Fruit fly (Drosophila melanogaster) whole organism, prepupa: Measurements from ENCODE around the gene Gnpat.

Experiments
- CG10631 ChIP-seq: fragments of 200-800 bp; sonication (Bioruptor generic); optimal IDR thresholded peaks from 2 replicates; lab custom pipeline; 2016; ENCODE audit warnings: missing biosample characterization, missing genetic modification characterization
- CG10669 ChIP-seq: fragments of 200-800 bp; sonication (Bioruptor generic); optimal IDR thresholded peaks from 3 replicates; lab custom pipeline; 2018; ENCODE audit warnings: missing biosample characterization, mild to moderate bottlenecking, missing genetic modification characterization, moderate library complexity
- CG11294 ChIP-seq: fragments of 200-800 bp; sonication (Bioruptor generic); IDR thresholded peaks from 2 replicates; pipeline ENCODE4 v1.3.6; 2022; ENCODE audit warnings: missing biosample characterization, missing genetic modification characterization
- CG11762 ChIP-seq: fragments of 200-800 bp; sonication (Bioruptor generic); optimal IDR thresholded peaks from 3 replicates; lab custom pipeline; 2016; ENCODE audit warnings: missing biosample characterization, missing genetic modification characterization; ENCODE audit not compliant: insufficient read depth
- CG11902 ChIP-seq: fragments of 200-800 bp; sonication (Bioruptor generic); optimal IDR thresholded peaks from 3 replicates; lab custom pipeline; 2016; ENCODE audit warnings: missing biosample characterization, missing genetic modification characterization
- CG15336 ChIP-seq: fragments of 200-800 bp; sonication (Bioruptor generic); IDR thresholded peaks from 2 replicates; pipeline ENCODE4 v1.3.6; 2022; ENCODE audit warnings: missing biosample characterization, missing genetic modification characterization
- CG1621 ChIP-seq: fragments of 200-800 bp; sonication (Bioruptor generic); optimal IDR thresholded peaks from 3 replicates; lab custom pipeline; 2018; ENCODE audit warnings: missing biosample characterization, mild to moderate bottlenecking, missing genetic modification characterization
- CG16779 ChIP-seq: fragments of 200-800 bp; sonication (Bioruptor generic); optimal IDR thresholded peaks from 3 replicates; lab custom pipeline; 2017; ENCODE audit warnings: missing biosample characterization, mild to moderate bottlenecking, missing genetic modification characterization
- CG31627 ChIP-seq: fragments of 200-800 bp; sonication (Bioruptor generic); optimal IDR thresholded peaks from 3 replicates; lab custom pipeline; 2016; ENCODE audit warnings: missing biosample characterization, missing genetic modification characterization
- CG32006 ChIP-seq: fragments of 200-800 bp; sonication (Bioruptor generic); optimal IDR thresholded peaks from 3 replicates; lab custom pipeline; 2017; ENCODE audit warnings: missing biosample characterization, mild to moderate bottlenecking, missing genetic modification characterization
- CG34406 ChIP-seq: fragments of 200-800 bp; sonication (Bioruptor generic); optimal IDR thresholded peaks from 3 replicates; lab custom pipeline; 2016; ENCODE audit warnings: missing biosample characterization, missing genetic modification characterization
- CG3919 ChIP-seq: fragments of 200-800 bp; sonication (Bioruptor generic); optimal IDR thresholded peaks from 3 replicates; lab custom pipeline; 2016; ENCODE audit warnings: missing biosample characterization, missing genetic modification characterization
- CG4318 ChIP-seq: fragments of 200-800 bp; sonication (Bioruptor generic); optimal IDR thresholded peaks from 3 replicates; lab custom pipeline; 2017; ENCODE audit warnings: missing biosample characterization, mild to moderate bottlenecking, missing genetic modification characterization
- CG6163 ChIP-seq: fragments of 200-800 bp; sonication (Bioruptor generic); IDR thresholded peaks from 3 replicates; pipeline ENCODE4 v1.3.6; 2022; ENCODE audit warnings: missing biosample characterization, missing genetic modification characterization
- CG6792 ChIP-seq: fragments of 200-800 bp; sonication (Bioruptor generic); optimal IDR thresholded peaks from 3 replicates; lab custom pipeline; 2016; ENCODE audit warnings: missing biosample characterization, missing genetic modification characterization
- CG6808 ChIP-seq: fragments of 200-800 bp; sonication (Bioruptor generic); optimal IDR thresholded peaks from 3 replicates; lab custom pipeline; 2017; ENCODE audit warnings: missing biosample characterization, missing genetic modification characterization, mild to moderate bottlenecking, moderate library complexity, missing genetic modification reagents
- CG6854 ChIP-seq: fragments of 200-800 bp; sonication (Bioruptor generic); optimal IDR thresholded peaks from 2 replicates; lab custom pipeline; 2017; ENCODE audit warnings: missing biosample characterization, mild to moderate bottlenecking, missing genetic modification characterization
- CG7368 ChIP-seq: fragments of 200-800 bp; sonication (Bioruptor generic); optimal IDR thresholded peaks from 3 replicates; lab custom pipeline; 2016; ENCODE audit warnings: missing biosample characterization, missing genetic modification characterization
- CG8119 ChIP-seq: fragments of 200-800 bp; sonication (Bioruptor generic); IDR thresholded peaks from 3 replicates; pipeline ENCODE4 v1.3.6; 2022; ENCODE audit warnings: missing biosample characterization, missing genetic modification characterization
- CG8319 ChIP-seq: fragments of 200-800 bp; sonication (Bioruptor generic); optimal IDR thresholded peaks from 3 replicates; lab custom pipeline; 2016; ENCODE audit warnings: missing biosample characterization, missing genetic modification characterization
- CG8632 ChIP-seq: fragments of 200-800 bp; sonication (Bioruptor generic); optimal IDR thresholded peaks from 3 replicates; lab custom pipeline; 2016; ENCODE audit warnings: missing biosample characterization, missing genetic modification characterization
- Eip75B ChIP-seq: fragments of 200-800 bp; sonication (Bioruptor generic); optimal IDR thresholded peaks from 3 replicates; lab custom pipeline; 2016; ENCODE audit warnings: missing biosample characterization, missing genetic modification characterization
- Eip78C ChIP-seq: fragments of 200-800 bp; sonication (Bioruptor generic); peaks from one replicate; lab custom pipeline; 2016; ENCODE audit warnings: missing biosample characterization, missing genetic modification characterization
- Ets21C ChIP-seq: fragments of 200-800 bp; sonication (Bioruptor generic); optimal IDR thresholded peaks from 3 replicates; lab custom pipeline; 2016; ENCODE audit warnings: missing biosample characterization, missing genetic modification characterization
- Ets96B ChIP-seq: fragments of 200-800 bp; optimal IDR thresholded peaks from 2 replicates; lab custom pipeline; 2019; ENCODE audit warnings: missing biosample characterization, mild to moderate bottlenecking, missing genetic modification characterization, moderate library complexity
- Gug ChIP-seq: fragments of 200-800 bp; sonication (Bioruptor generic); IDR thresholded peaks from 2 replicates; pipeline ENCODE4 v1.3.6; 2022; ENCODE audit warnings: missing biosample characterization, missing genetic modification characterization
- Hr38 ChIP-seq: sonication (Bioruptor generic); optimal IDR thresholded peaks from 2 replicates; lab custom pipeline; 2016; ENCODE audit warnings: missing biosample characterization, missing genetic modification characterization
- Hr39 ChIP-seq: fragments of 200-800 bp; sonication (Bioruptor generic); optimal IDR thresholded peaks from 2 replicates; lab custom pipeline; 2016; ENCODE audit warnings: missing biosample characterization, missing genetic modification characterization
- Hr4 ChIP-seq: fragments of 200-800 bp; sonication (Bioruptor generic); optimal IDR thresholded peaks from 3 replicates; lab custom pipeline; 2016; ENCODE audit warnings: missing biosample characterization, missing genetic modification characterization
- Lpt ChIP-seq: fragments of 200-800 bp; sonication (Bioruptor generic); optimal IDR thresholded peaks from 3 replicates; lab custom pipeline; 2016; ENCODE audit warnings: missing biosample characterization, missing genetic modification characterization
- Met ChIP-seq: fragments of 200-800 bp; sonication (Bioruptor generic); optimal IDR thresholded peaks from 3 replicates; lab custom pipeline; 2016; ENCODE audit warnings: missing biosample characterization, missing genetic modification characterization
- OdsH ChIP-seq: fragments of 200-800 bp; sonication (Bioruptor generic); optimal IDR thresholded peaks from 3 replicates; lab custom pipeline; 2016; ENCODE audit warnings: missing biosample characterization, missing genetic modification characterization
- Smox ChIP-seq: fragments of 200-800 bp; sonication (Bioruptor generic); optimal IDR thresholded peaks from 3 replicates; lab custom pipeline; 2016; ENCODE audit warnings: missing biosample characterization, missing genetic modification characterization
- Sox102F ChIP-seq: fragments of 200-800 bp; sonication (Bioruptor generic); optimal IDR thresholded peaks from 2 replicates; lab custom pipeline; 2016; ENCODE audit warnings: missing biosample characterization, mild to moderate bottlenecking, missing genetic modification characterization
- Sox14 ChIP-seq: fragments of 200-800 bp; sonication (Bioruptor generic); optimal IDR thresholded peaks from 3 replicates; lab custom pipeline; 2016; ENCODE audit warnings: missing biosample characterization, missing genetic modification characterization
- Sox15 ChIP-seq: fragments of 200-800 bp; sonication (Bioruptor generic); optimal IDR thresholded peaks from 3 replicates; lab custom pipeline; 2016; ENCODE audit warnings: missing biosample characterization, missing genetic modification characterization
- achi ChIP-seq: fragments of 200-800 bp; sonication (Bioruptor generic); optimal IDR thresholded peaks from 3 replicates; lab custom pipeline; 2016; ENCODE audit warnings: missing biosample characterization, missing genetic modification characterization
- acj6 ChIP-seq: fragments of 200-800 bp; sonication (Bioruptor generic); optimal IDR thresholded peaks from 3 replicates; lab custom pipeline; 2016; ENCODE audit warnings: missing biosample characterization, missing genetic modification characterization
- dac ChIP-seq: fragments of 200-800 bp; sonication (Bioruptor generic); optimal IDR thresholded peaks from 2 replicates; lab custom pipeline; 2017; ENCODE audit warnings: missing biosample characterization, mild to moderate bottlenecking, missing genetic modification characterization
- dsx ChIP-seq: fragments of 200-800 bp; optimal IDR thresholded peaks from 3 replicates; lab custom pipeline; 2019; ENCODE audit warnings: missing biosample characterization, mild to moderate bottlenecking, missing genetic modification characterization, moderate library complexity; ENCODE audit not compliant: poor library complexity, severe bottlenecking
- eg ChIP-seq: fragments of 200-800 bp; sonication (Bioruptor generic); IDR thresholded peaks from 3 replicates; pipeline ENCODE4 v1.3.6; 2022; ENCODE audit warnings: missing biosample characterization, missing genetic modification characterization
- fd59A ChIP-seq: fragments of 200-800 bp; sonication (Bioruptor generic); optimal IDR thresholded peaks from 2 replicates; lab custom pipeline; 2017; ENCODE audit warnings: missing biosample characterization, mild to moderate bottlenecking, missing genetic modification characterization, missing genetic modification reagents
- fd85E ChIP-seq: fragments of 200-800 bp; sonication (Bioruptor generic); optimal IDR thresholded peaks from 3 replicates; lab custom pipeline; 2016; ENCODE audit warnings: missing biosample characterization, missing genetic modification characterization
- fkh ChIP-seq: fragments of 200-800 bp; sonication (Bioruptor generic); optimal IDR thresholded peaks from 3 replicates; lab custom pipeline; 2017; ENCODE audit warnings: missing biosample characterization, mild to moderate bottlenecking, missing genetic modification characterization, moderate library complexity
- net ChIP-seq: fragments of 200-800 bp; sonication (Bioruptor generic); optimal IDR thresholded peaks from 3 replicates; lab custom pipeline; 2016; ENCODE audit warnings: missing biosample characterization, missing genetic modification characterization
- pdm3 ChIP-seq: fragments of 200-800 bp; sonication (Bioruptor generic); optimal IDR thresholded peaks from 3 replicates; lab custom pipeline; 2016; ENCODE audit warnings: missing biosample characterization, missing genetic modification characterization
- spab ChIP-seq: fragments of 200-800 bp; sonication (Bioruptor generic); optimal IDR thresholded peaks from 2 replicates; lab custom pipeline; 2017; ENCODE audit warnings: missing biosample characterization, mild to moderate bottlenecking, missing genetic modification characterization, missing genetic modification reagents
- ss ChIP-seq, 2 experiments: fragments of 200-800 bp; sonication (Bioruptor generic); optimal IDR thresholded peaks; 2 replicates in 1 of 2; 3 replicates in 1 of 2; lab custom pipeline; 2017 to 2018; ENCODE audit warnings: mild to moderate bottlenecking in 2 of 2, missing biosample characterization in 2 of 2, missing genetic modification characterization in 2 of 2, moderate library complexity in 1 of 2
- topi ChIP-seq: fragments of 200-800 bp; sonication (Bioruptor generic); optimal IDR thresholded peaks from 3 replicates; lab custom pipeline; 2016; ENCODE audit warnings: missing biosample characterization, missing genetic modification characterization
- vri ChIP-seq: fragments of 200-800 bp; sonication (Bioruptor generic); optimal IDR thresholded peaks from 3 replicates; lab custom pipeline; 2016; ENCODE audit warnings: missing biosample characterization, mild to moderate bottlenecking, missing genetic modification characterization

Gnpat gene

dm6 chr3R:25445546-25446400, 45.0 kb downstream of the Gnpat start:
- peak; percentile 87 for TF ChIP-seq dsx (GFP tag; lab: Kevin White, UChicago)
- peak; percentile 91 for TF ChIP-seq pdm3
- peak; percentile 95 for TF ChIP-seq CG15336 (GFP tag; lab: Robert Waterston, UW)
- peak; percentile 91 for TF ChIP-seq OdsH (GFP tag; lab: Kevin White, UChicago)
- peak; percentile 90 for TF ChIP-seq dac (GFP tag; lab: Kevin White, UChicago)
- peak; percentile 98 for TF ChIP-seq Eip78C
- TF ChIP-seq Sox15 (GFP tag; lab: Kevin White, UChicago), result peak; percentile 82
- TF ChIP-seq ss (GFP tag; optimal IDR thresholded peaks at IDR 0.05; lab: Kevin White, UChicago), result peak; percentile 71 to 82
- no peak for TF ChIP-seq Hr38 (GFP tag; lab: Kevin White, UChicago)
- peak; percentile 82 for TF ChIP-seq CG31627
- TF ChIP-seq CG6854 (GFP tag; lab: Kevin White, UChicago), result peak; percentile 63
- peak; percentile 81 for TF ChIP-seq Met (GFP tag; lab: Kevin White, UChicago)
- peak; percentile 88 for TF ChIP-seq net (GFP tag; lab: Kevin White, UChicago)
- peak; percentile 88 for TF ChIP-seq CG1621 (tag; lab: Kevin White, UChicago)
- TF ChIP-seq CG8319 (GFP tag; lab: Kevin White, UChicago), result peak; percentile 76
- TF ChIP-seq Sox14 (GFP tag; lab: Kevin White, UChicago), result peak; percentile 89
- TF ChIP-seq CG11902 (GFP tag; lab: Kevin White, UChicago), result peak; percentile 81
- TF ChIP-seq Sox102F (GFP tag; lab: Kevin White, UChicago), result peak; percentile 77
- TF ChIP-seq fkh (GFP tag; lab: Kevin White, UChicago), result no peak
- TF ChIP-seq eg (GFP tag; lab: Robert Waterston, UW), result peak; percentile 91
- peak; percentile 90 for TF ChIP-seq achi (GFP tag; lab: Kevin White, UChicago)
- TF ChIP-seq Lpt (GFP tag; lab: Kevin White, UChicago), result peak; percentile 91
- peak; percentile 93 for TF ChIP-seq CG8119 (GFP tag; lab: Robert Waterston, UW)
- TF ChIP-seq CG4318 (GFP tag; lab: Kevin White, UChicago), result peak; percentile 92
- TF ChIP-seq spab (GFP tag; lab: Kevin White, UChicago), result peak; percentile 86
- TF ChIP-seq CG7368 (GFP tag; lab: Kevin White, UChicago), result peak; percentile 65
- peak; percentile 91 for TF ChIP-seq CG6163 (GFP tag; lab: Robert Waterston, UW)
- peak; percentile 90 for TF ChIP-seq CG10669
- TF ChIP-seq CG3919, result peak; percentile 91
- TF ChIP-seq Smox (GFP tag; lab: Kevin White, UChicago), result peak; percentile 67
- peak; percentile 83 for TF ChIP-seq fd59A (GFP tag; lab: Kevin White, UChicago)
- peak; percentile 81 for TF ChIP-seq CG34406 (GFP tag; lab: Kevin White, UChicago)
- peak; percentile 90 for TF ChIP-seq CG11762 (GFP tag; lab: Kevin White, UChicago)
- TF ChIP-seq acj6 (GFP tag; lab: Kevin White, UChicago), result peak; percentile 89
- peak; percentile 82 for TF ChIP-seq CG8632 (GFP tag; lab: Kevin White, UChicago)
- TF ChIP-seq CG6792, result peak; percentile 90
- peak; percentile 80 for TF ChIP-seq CG6808 (GFP tag; lab: Kevin White, UChicago)
- TF ChIP-seq fd85E (GFP tag; lab: Kevin White, UChicago), result peak; percentile 54
- TF ChIP-seq CG32006 (GFP tag; lab: Kevin White, UChicago), result peak; percentile 94
- peak; percentile 36 for TF ChIP-seq vri (GFP tag; lab: Kevin White, UChicago)
- TF ChIP-seq Hr4 (GFP tag; lab: Kevin White, UChicago), result peak; percentile 94
- peak; percentile 92 for TF ChIP-seq Ets96B (tag; lab: Kevin White, UChicago)
- TF ChIP-seq Gug, result peak; percentile 86
- peak; percentile 77; the same call in 1 of the 2 replicates for TF ChIP-seq CG11294 (GFP tag; lab: Robert Waterston, UW)
- peak; percentile 90 for TF ChIP-seq Eip75B (GFP tag; lab: Kevin White, UChicago)
- peak; percentile 80 for TF ChIP-seq CG16779
- peak; percentile 84 for TF ChIP-seq topi (GFP tag; lab: Kevin White, UChicago)
- peak; percentile 74 for TF ChIP-seq Ets21C
- TF ChIP-seq Hr39 (GFP tag; lab: Kevin White, UChicago), result peak; percentile 80
- TF ChIP-seq CG10631, result peak; percentile 89
